Fruit fly (Drosophila melanogaster): ENCODE results near the gene CRAT.

Gene CRAT

DNA sequence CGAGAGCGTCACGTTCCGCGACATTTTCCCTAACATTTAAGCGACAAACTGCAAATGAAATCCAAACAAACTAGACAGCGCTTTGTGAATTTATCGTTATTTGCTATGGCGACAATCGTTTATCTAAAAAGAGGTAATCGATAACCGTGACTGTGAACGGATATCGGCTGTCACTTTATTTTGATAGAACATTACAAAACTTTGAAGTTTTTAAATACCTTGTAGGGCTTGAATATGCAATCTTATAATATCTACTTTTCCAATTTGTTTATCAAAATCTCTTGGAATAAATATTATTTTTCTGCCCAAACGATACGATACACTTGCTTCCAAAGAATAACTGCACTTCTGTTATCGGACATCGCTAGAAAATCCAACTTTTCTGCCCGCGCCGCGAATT, 4.3 kb upstream of the CRAT start, which contains the start of the genes CG1024 and TfIIFalpha:
Gene CG1024 (minus strand): TSS at position 200 of the 400 bp plus-strand sequence.
Gene TfIIFalpha (plus strand): TSS at position 339 of the 400 bp plus-strand sequence.
- peak; percentile 31 for TF ChIP-seq CG7101 (tag; optimal IDR thresholded peaks at IDR 0.05)
- TF ChIP-seq CG7045 (GFP tag; optimal IDR thresholded peaks at IDR 0.05), result no peak
- TF ChIP-seq CG33017 (tag; optimal IDR thresholded peaks at IDR 0.05), result no peak
- TF ChIP-seq Crg-1 (GFP tag; optimal IDR thresholded peaks at IDR 0.05), result peak; percentile 5
- peak; percentile 31 for TF ChIP-seq Mnt (GFP tag; optimal IDR thresholded peaks at IDR 0.05)
- no peak for TF ChIP-seq tj (GFP tag; optimal IDR thresholded peaks at IDR 0.05)
- no peak for TF ChIP-seq Clk (GFP tag; optimal IDR thresholded peaks at IDR 0.05)
- TF ChIP-seq cnc (optimal IDR thresholded peaks at IDR 0.05), result no peak
- TF ChIP-seq Hr96 (GFP tag; optimal IDR thresholded peaks at IDR 0.05), result no peak
- peak; percentile 10 for TF ChIP-seq CG1620 (GFP tag; optimal IDR thresholded peaks at IDR 0.05)
- peak; percentile 73 for TF ChIP-seq bab1 (GFP tag; optimal IDR thresholded peaks at IDR 0.05)

DNA sequence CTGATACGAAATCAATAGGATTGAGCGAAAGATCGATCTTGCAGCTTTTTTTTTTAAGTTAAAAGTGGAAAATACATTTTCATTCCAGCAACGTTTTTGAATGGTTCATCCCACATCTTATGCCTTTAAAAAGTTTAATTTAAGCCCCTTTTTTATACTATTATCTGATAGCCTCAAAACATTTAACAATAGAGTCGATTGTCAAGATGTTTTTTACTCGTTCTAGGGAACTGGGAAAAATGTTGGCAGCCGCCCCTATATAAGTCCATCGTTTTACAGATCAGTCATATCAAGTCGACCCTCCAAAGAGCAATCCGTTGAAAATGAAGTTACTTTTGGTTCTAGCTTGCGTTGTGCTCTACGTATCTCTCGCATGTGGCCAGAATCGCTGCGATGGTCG, 1.7 kb upstream of the CRAT start, which contains the start of gene CG42537:
Gene CG42537 (plus strand): TSS at position 301 of the 400 bp plus-strand sequence.
- TF ChIP-seq CG12768 (GFP tag; optimal IDR thresholded peaks at IDR 0.05), result no peak
- TF ChIP-seq CG7045 (GFP tag; optimal IDR thresholded peaks at IDR 0.05), result no peak
- TF ChIP-seq CG5204 (GFP tag; optimal IDR thresholded peaks at IDR 0.05), result no peak
- no peak for TF ChIP-seq CG7101 (tag; optimal IDR thresholded peaks at IDR 0.05)
- no peak for TF ChIP-seq CG1620 (GFP tag; optimal IDR thresholded peaks at IDR 0.05)
- no peak for TF ChIP-seq cnc (optimal IDR thresholded peaks at IDR 0.05)
- no peak for TF ChIP-seq pad (GFP tag; optimal IDR thresholded peaks at IDR 0.05)
- no peak for TF ChIP-seq CG14711 (tag; optimal IDR thresholded peaks at IDR 0.05)
- no peak for TF ChIP-seq Mnt (GFP tag; optimal IDR thresholded peaks at IDR 0.05)
- no peak for TF ChIP-seq ovo (GFP tag; optimal IDR thresholded peaks at IDR 0.05)

DNA sequence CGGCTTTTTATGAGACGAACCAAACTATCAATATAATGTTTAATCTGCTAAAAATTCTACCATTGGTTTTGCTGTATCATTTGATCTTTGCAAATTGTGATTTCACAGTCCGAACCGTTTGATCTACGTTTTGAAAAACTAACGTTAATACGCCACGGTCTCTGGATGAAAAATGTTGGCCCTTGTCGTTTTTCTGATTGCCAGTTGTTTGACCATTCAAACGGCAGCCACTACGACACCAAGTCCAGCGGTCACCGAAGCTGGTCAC, 1.6 kb downstream of the CRAT start, which contains the start of gene CG42564:
Gene CG42564 (plus strand): TSS at position 169 of the 268 bp plus-strand sequence.
- no peak for TF ChIP-seq CG5204 (GFP tag; optimal IDR thresholded peaks at IDR 0.05)
- no peak for TF ChIP-seq CG33017 (tag; optimal IDR thresholded peaks at IDR 0.05)
- TF ChIP-seq cnc (optimal IDR thresholded peaks at IDR 0.05), result no peak
- TF ChIP-seq Crg-1 (GFP tag; optimal IDR thresholded peaks at IDR 0.05), result no peak
- TF ChIP-seq CG7101 (tag; optimal IDR thresholded peaks at IDR 0.05), result no peak
- no peak for TF ChIP-seq toe (GFP tag; optimal IDR thresholded peaks at IDR 0.05)
- TF ChIP-seq pad (GFP tag; optimal IDR thresholded peaks at IDR 0.05), result no peak
- no peak for TF ChIP-seq kay (GFP tag; ENCODE audit: borderline replicate concordance)
- no peak for TF ChIP-seq cic (GFP tag; optimal IDR thresholded peaks at IDR 0.05)
- TF ChIP-seq CG14711 (tag; optimal IDR thresholded peaks at IDR 0.05), result no peak
- TF ChIP-seq bab1 (GFP tag; optimal IDR thresholded peaks at IDR 0.05), result no peak

DNA sequence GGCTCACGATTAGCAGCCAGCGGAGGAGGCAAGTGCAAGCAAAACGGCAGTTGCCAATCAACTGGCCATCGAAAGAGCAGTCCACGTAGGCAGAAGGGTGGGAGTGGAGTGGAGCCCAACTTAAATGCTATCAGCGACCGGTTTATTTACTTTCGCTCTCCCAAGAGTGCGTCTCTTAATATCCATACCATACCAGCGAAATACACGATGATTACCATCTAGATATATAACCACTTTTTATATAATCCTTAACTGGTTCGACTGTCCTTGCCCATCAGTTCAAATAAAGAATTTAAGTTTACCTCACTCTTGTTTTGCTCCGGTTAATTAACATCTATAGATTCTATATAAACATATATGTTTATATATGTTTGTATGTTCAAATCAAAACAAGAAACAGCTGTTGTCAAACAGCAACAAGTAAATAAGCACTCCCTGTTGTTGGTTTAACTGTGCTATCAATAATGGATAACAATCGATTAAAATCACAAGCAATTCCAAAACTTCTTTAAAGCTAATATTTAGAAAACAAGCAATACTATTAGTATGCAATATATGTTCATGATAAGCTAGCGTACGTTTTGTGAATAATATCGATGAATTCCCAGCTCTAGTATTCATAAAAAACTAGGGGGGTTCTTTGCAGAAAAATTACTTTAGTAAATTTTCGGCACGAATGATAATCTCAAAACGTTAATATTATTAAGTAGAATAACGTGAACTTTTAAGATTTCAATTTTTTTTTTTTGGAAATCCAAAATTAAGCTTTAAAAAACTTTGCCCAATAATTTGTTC, 2.1 kb downstream of the CRAT start:
- no peak for TF ChIP-seq Mnt (GFP tag; optimal IDR thresholded peaks at IDR 0.05)
- TF ChIP-seq Clk (GFP tag; optimal IDR thresholded peaks at IDR 0.05), result no peak
- peak; percentile 6 for TF ChIP-seq ovo (GFP tag; optimal IDR thresholded peaks at IDR 0.05)
- TF ChIP-seq CG14711 (tag; optimal IDR thresholded peaks at IDR 0.05), result peak; percentile 29
- TF ChIP-seq CG33017 (tag; optimal IDR thresholded peaks at IDR 0.05), result peak; percentile 64
- TF ChIP-seq Hr96 (GFP tag; optimal IDR thresholded peaks at IDR 0.05), result peak; percentile 9
- peak; percentile 43 for TF ChIP-seq CG11617 (GFP tag; optimal IDR thresholded peaks at IDR 0.05)
- TF ChIP-seq toe (GFP tag; optimal IDR thresholded peaks at IDR 0.05), result peak; percentile 43
- peak; percentile 40 for TF ChIP-seq CG7101 (tag; optimal IDR thresholded peaks at IDR 0.05)
- no peak for TF ChIP-seq cnc (optimal IDR thresholded peaks at IDR 0.05)
- TF ChIP-seq bab1 (GFP tag; optimal IDR thresholded peaks at IDR 0.05), result peak; percentile 29
- peak; percentile 42 for TF ChIP-seq CG1620 (GFP tag; optimal IDR thresholded peaks at IDR 0.05)
- TF ChIP-seq CG12768 (GFP tag; optimal IDR thresholded peaks at IDR 0.05), result peak; percentile 27
- no peak for TF ChIP-seq CG5204 (GFP tag; optimal IDR thresholded peaks at IDR 0.05)
- TF ChIP-seq CG7045 (GFP tag; optimal IDR thresholded peaks at IDR 0.05), result peak; percentile 30
- no peak for TF ChIP-seq tj (GFP tag; optimal IDR thresholded peaks at IDR 0.05)
- no peak for TF ChIP-seq kay (GFP tag; ENCODE audit: borderline replicate concordance)
- peak; percentile 26 for TF ChIP-seq cic (GFP tag; optimal IDR thresholded peaks at IDR 0.05)
- peak; percentile 42 for TF ChIP-seq Crg-1 (GFP tag; optimal IDR thresholded peaks at IDR 0.05)

DNA sequence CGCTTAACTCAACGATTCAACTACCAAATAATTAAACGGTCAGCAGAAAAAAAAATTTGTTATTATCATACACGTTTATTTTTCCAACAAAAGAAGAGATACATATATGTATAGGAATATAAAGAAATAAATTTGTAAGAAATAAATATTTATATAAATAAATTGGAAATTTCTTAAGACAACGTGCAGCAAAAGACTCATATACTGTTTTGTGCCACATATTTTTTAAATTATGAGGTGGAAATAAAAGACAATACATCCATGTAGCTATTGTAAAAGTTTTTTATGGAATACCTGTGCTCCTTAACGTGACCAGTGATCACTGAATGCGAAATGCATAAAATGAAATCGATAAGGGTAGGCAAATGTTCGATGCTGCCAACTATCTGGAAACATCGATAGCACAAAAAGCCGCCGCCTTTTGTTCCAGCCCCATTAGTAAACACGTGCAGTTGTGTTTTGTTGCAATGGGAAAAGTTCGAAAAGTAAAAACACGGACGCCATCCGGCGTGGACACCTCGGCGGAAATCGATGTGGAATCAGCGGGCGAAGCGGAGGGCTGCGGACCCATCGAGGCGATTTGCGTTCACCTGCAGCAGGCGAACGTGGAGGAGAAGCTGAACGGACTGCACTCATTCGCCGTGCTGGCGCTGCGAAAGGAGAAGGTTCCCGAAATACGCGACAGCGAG, 7.2 kb downstream of the CRAT start, which contains the start of gene CG10286:
Gene CG10286 (plus strand): TSS at position 416 of the 689 bp plus-strand sequence.
- TF ChIP-seq CG5204 (GFP tag; optimal IDR thresholded peaks at IDR 0.05), result no peak
- no peak for TF ChIP-seq ovo (GFP tag; optimal IDR thresholded peaks at IDR 0.05)
- TF ChIP-seq kay (GFP tag; ENCODE audit: borderline replicate concordance), result no peak
- no peak for TF ChIP-seq CG1620 (GFP tag; optimal IDR thresholded peaks at IDR 0.05)
- peak; percentile 37 for TF ChIP-seq toe (GFP tag; optimal IDR thresholded peaks at IDR 0.05)
- no peak for TF ChIP-seq CG33017 (tag; optimal IDR thresholded peaks at IDR 0.05)
- no peak for TF ChIP-seq Hr96 (GFP tag; optimal IDR thresholded peaks at IDR 0.05)
- TF ChIP-seq pad (GFP tag; optimal IDR thresholded peaks at IDR 0.05), result peak; percentile 3
- no peak for TF ChIP-seq Crg-1 (GFP tag; optimal IDR thresholded peaks at IDR 0.05)
- no peak for TF ChIP-seq cnc (optimal IDR thresholded peaks at IDR 0.05)
- TF ChIP-seq CG12768 (GFP tag; optimal IDR thresholded peaks at IDR 0.05), result no peak
- TF ChIP-seq Clk (GFP tag; optimal IDR thresholded peaks at IDR 0.05), result no peak
- TF ChIP-seq CG14711 (tag; optimal IDR thresholded peaks at IDR 0.05), result peak; percentile 38
- TF ChIP-seq bab1 (GFP tag; optimal IDR thresholded peaks at IDR 0.05), result peak; percentile 20
- no peak for TF ChIP-seq CG7045 (GFP tag; optimal IDR thresholded peaks at IDR 0.05)
- TF ChIP-seq cic (GFP tag; optimal IDR thresholded peaks at IDR 0.05), result no peak
- peak; percentile 36 for TF ChIP-seq tj (GFP tag; optimal IDR thresholded peaks at IDR 0.05)
- TF ChIP-seq CG7101 (tag; optimal IDR thresholded peaks at IDR 0.05), result peak; percentile 41
- peak; percentile 97 for TF ChIP-seq Mnt (GFP tag; optimal IDR thresholded peaks at IDR 0.05)
- no peak for TF ChIP-seq CG11617 (GFP tag; optimal IDR thresholded peaks at IDR 0.05)
